Worm (Caenorhabditis elegans): ENCODE data around the gene T02E9.5.

Gene T02E9.5

ce11 chrV:11312904-11313303, 29.1 kb upstream of the T02E9.5 start:
- TF ChIP-seq mxl-2 (GFP tag; conservative IDR thresholded peaks at IDR 0.05) (no peak), lin-39 (tag; optimal IDR thresholded peaks at IDR 0.05) (no peak), vab-7 (GFP tag; IDR thresholded peaks at IDR 0.05) (no peak), lsy-2 (tag; optimal IDR thresholded peaks at IDR 0.05) (no peak), saeg-2 (GFP tag; IDR thresholded peaks at IDR 0.05) (no peak), unc-62 (GFP tag; optimal IDR thresholded peaks at IDR 0.05 in 1 of 2) (peak in 1 of 2 experiments; percentile 24), unc-62 (tag; optimal IDR thresholded peaks at IDR 0.05) (no peak), aha-1 (tag) (peak; percentile 77), ces-1 (GFP tag; optimal IDR thresholded peaks at IDR 0.05) (no peak), zag-1 (tag; optimal IDR thresholded peaks at IDR 0.05) (no peak)

ce11 chrV:11314025-11314880, 27.8 kb upstream of the T02E9.5 start:
- TF ChIP-seq fkh-10 (GFP tag; optimal IDR thresholded peaks at IDR 0.05) (no peak), nhr-76 (tag; optimal IDR thresholded peaks at IDR 0.05) (no peak), hlh-11 (tag; optimal IDR thresholded peaks at IDR 0.05) (peak; percentile 97), ceh-28 (tag; optimal IDR thresholded peaks at IDR 0.05) (no peak), lsy-2 (tag; optimal IDR thresholded peaks at IDR 0.05) (peak; percentile 39 to 78), lin-13 (GFP tag; optimal IDR thresholded peaks at IDR 0.05) (peak; percentile 87), pqm-1 (tag; optimal IDR thresholded peaks at IDR 0.05) (peak; percentile 60), Y48G9A.11 (GFP tag; IDR thresholded peaks at IDR 0.05) (peak; percentile 94), nhr-237 (tag; optimal IDR thresholded peaks at IDR 0.05) (no peak), ama-1 (optimal IDR thresholded peaks at IDR 0.05) (peak; percentile 11), nhr-25 (tag; optimal IDR thresholded peaks at IDR 0.05; ENCODE audit: borderline replicate concordance, insufficient read depth) (peak; percentile 79), dmd-9 (GFP tag; IDR thresholded peaks at IDR 0.05) (peak; percentile 96), F37D6.2 (tag; optimal IDR thresholded peaks at IDR 0.05) (peak; percentile 68), php-3 (GFP tag; IDR thresholded peaks at IDR 0.05) (peak; percentile 95), lin-29 (GFP tag; IDR thresholded peaks at IDR 0.05) (peak; percentile 92), aha-1 (tag) (peak; percentile 93), set-16 (GFP tag; IDR thresholded peaks at IDR 0.05) (no peak), egl-27 (tag; optimal IDR thresholded peaks at IDR 0.05) (no peak), vab-7 (GFP tag; IDR thresholded peaks at IDR 0.05) (peak; percentile 98), ztf-11 (tag; optimal IDR thresholded peaks at IDR 0.05) (no peak), mdt-29 (GFP tag; IDR thresholded peaks at IDR 0.05) (peak; percentile 92), saeg-2 (GFP tag; IDR thresholded peaks at IDR 0.05) (peak; percentile 96), ZK546.5 (tag; optimal IDR thresholded peaks at IDR 0.05) (peak in 1 of 2 experiments; percentile 28), tra-1 (GFP tag; IDR thresholded peaks at IDR 0.05) (peak; percentile 99), spr-1 (tag; optimal IDR thresholded peaks at IDR 0.05) (peak; percentile 88), ceh-32 (tag; optimal IDR thresholded peaks at IDR 0.05; ENCODE audit: poor library complexity) (peak; percentile 54), zip-2 (tag; optimal IDR thresholded peaks at IDR 0.05) (no peak), gei-8 (GFP tag; optimal IDR thresholded peaks at IDR 0.05) (peak; percentile 99), spr-3 (GFP tag; optimal IDR thresholded peaks at IDR 0.05) (peak; percentile 95), ceh-62 (tag; optimal IDR thresholded peaks at IDR 0.05) (no peak), nhr-111 (GFP tag; optimal IDR thresholded peaks at IDR 0.05) (peak; percentile 98), R02D3.7 (tag; optimal IDR thresholded peaks at IDR 0.05) (peak; percentile 45), Y5F2A.4 (GFP tag; optimal IDR thresholded peaks at IDR 0.05) (peak; percentile 97), mdl-1 (tag; optimal IDR thresholded peaks at IDR 0.05) (peak in 1 of 2 experiments; percentile 49), ces-1 (GFP tag; optimal IDR thresholded peaks at IDR 0.05) (no peak), F10B5.3 (tag; optimal IDR thresholded peaks at IDR 0.05) (peak; percentile 88), nhr-48 (tag; optimal IDR thresholded peaks at IDR 0.05) (peak; percentile 79), ceh-20 (GFP tag; IDR thresholded peaks at IDR 0.05) (peak; percentile 93), T20F7.1 (GFP tag; optimal IDR thresholded peaks at IDR 0.05) (peak; percentile 71), T26A8.4 (GFP tag; IDR thresholded peaks at IDR 0.05) (peak; percentile 96), lin-1 (GFP tag; IDR thresholded peaks at IDR 0.05) (peak; percentile 98), daf-12 (tag; optimal IDR thresholded peaks at IDR 0.05) (no peak), ctbp-1 (GFP tag; IDR thresholded peaks at IDR 0.05) (peak; percentile 98)

Measured in whole organism, L4 larva.